Fruit fly (Drosophila melanogaster) whole organism, wandering third instar larva: ENCODE measurements around the gene CG14326.

Experiments used
- Abd-B ChIP-seq: fragments of >200 bp; optimal IDR thresholded peaks from 2 replicates; lab custom pipeline; 2017; ENCODE audit warnings: missing biosample characterization, missing genetic modification characterization
- CG32264 ChIP-seq: fragments of 200-800 bp; sonication (Bioruptor generic); optimal IDR thresholded peaks from 2 replicates; lab custom pipeline; 2016; ENCODE audit warnings: missing biosample characterization, missing genetic modification characterization
- CrebA ChIP-seq: fragments of 200-800 bp; sonication (Bioruptor generic); optimal IDR thresholded peaks from 2 replicates; lab custom pipeline; 2016; ENCODE audit warnings: missing biosample characterization, mild to moderate bottlenecking, missing genetic modification characterization, borderline replicate concordance
- Dfd ChIP-seq: fragments of >200 bp; optimal IDR thresholded peaks from 2 replicates; lab custom pipeline; 2017; ENCODE audit warnings: missing biosample characterization, missing genetic modification characterization
- Hnf4 ChIP-seq: fragments of 200-800 bp; sonication (Bioruptor generic); optimal IDR thresholded peaks from 2 replicates; lab custom pipeline; 2016; ENCODE audit warnings: missing biosample characterization, mild to moderate bottlenecking, missing genetic modification characterization
- Hr78 ChIP-seq: fragments of >200 bp; optimal IDR thresholded peaks from 2 replicates; lab custom pipeline; 2017; ENCODE audit warnings: missing biosample characterization, missing genetic modification characterization
- Mio ChIP-seq: sonication (Bioruptor generic); optimal IDR thresholded peaks from 2 replicates; lab custom pipeline; 2016; ENCODE audit warnings: missing biosample characterization, missing genetic modification characterization
- N ChIP-seq: fragments of >200 bp; optimal IDR thresholded peaks from 2 replicates; lab custom pipeline; 2018; ENCODE audit warnings: missing biosample characterization, missing external identifiers, missing genetic modification characterization
- Rel ChIP-seq, 2 experiments: fragments of 200-800 bp; sonication (Bioruptor generic) in 1 of 2; optimal IDR thresholded peaks; 2 replicates in 1 of 2; 3 replicates in 1 of 2; lab custom pipeline; 2016 to 2019; ENCODE audit warnings: mild to moderate bottlenecking in 2 of 2, missing biosample characterization in 2 of 2, missing genetic modification characterization in 2 of 2, moderate library complexity in 1 of 2
- Sp1 ChIP-seq: fragments of 200-800 bp; sonication (Bioruptor generic); optimal IDR thresholded peaks from 3 replicates; lab custom pipeline; 2019; ENCODE audit warnings: missing biosample characterization, mild to moderate bottlenecking, missing genetic modification characterization, moderate library complexity
- Vsx2 ChIP-seq: fragments of 200-300, 225-300 bp; sonication (Bioruptor generic); optimal IDR thresholded peaks from 2 replicates; lab custom pipeline; 2018; ENCODE audit warnings: missing biosample characterization, missing genetic modification characterization; ENCODE audit not compliant: partially characterized antibody
- brk ChIP-seq: fragments of 200-800 bp; sonication (Bioruptor generic); optimal IDR thresholded peaks from 2 replicates; lab custom pipeline; 2016; ENCODE audit warnings: missing biosample characterization, mild to moderate bottlenecking, missing genetic modification characterization
- dl ChIP-seq, 2 experiments: fragments of 175-275, 200-275 bp in 1 of 2; fragments of 200-275 bp in 1 of 2; sonication (Bioruptor generic); optimal IDR thresholded peaks; lab custom pipeline; 2018; ENCODE audit warnings: mild to moderate bottlenecking in 2 of 2, missing biosample characterization in 2 of 2, missing genetic modification characterization in 2 of 2, moderate library complexity in 2 of 2; ENCODE audit not compliant: partially characterized antibody in 2 of 2, insufficient read depth in 1 of 2
- dsf ChIP-seq: sonication (Bioruptor generic); optimal IDR thresholded peaks from 2 replicates; lab custom pipeline; 2016; ENCODE audit warnings: missing biosample characterization, missing genetic modification characterization, borderline replicate concordance
- ey ChIP-seq: fragments of 200-800 bp; sonication (Bioruptor generic); optimal IDR thresholded peaks from 2 replicates; lab custom pipeline; 2016; ENCODE audit warnings: missing biosample characterization, missing genetic modification characterization
- foxo ChIP-seq, 2 experiments: fragments of 200-800 bp; sonication (Bioruptor generic); optimal IDR thresholded peaks; 2 replicates in 1 of 2; 3 replicates in 1 of 2; lab custom pipeline; 2016 to 2017; ENCODE audit warnings: missing biosample characterization in 2 of 2, missing genetic modification characterization in 2 of 2
- fru ChIP-seq: fragments of 200-800 bp; sonication (Bioruptor generic); optimal IDR thresholded peaks from 3 replicates; lab custom pipeline; 2016; ENCODE audit warnings: missing biosample characterization, mild to moderate bottlenecking, missing genetic modification characterization
- jim ChIP-seq: fragments of 175-275, 200-325 bp; sonication (Bioruptor generic); optimal IDR thresholded peaks from 2 replicates; lab custom pipeline; 2016; ENCODE audit warnings: missing biosample characterization, mild to moderate bottlenecking, missing genetic modification characterization
- lola ChIP-seq: fragments of >200 bp; optimal IDR thresholded peaks from 2 replicates; lab custom pipeline; 2017; ENCODE audit warnings: missing biosample characterization, missing genetic modification characterization
- rgr ChIP-seq: fragments of 200-800 bp; sonication (Bioruptor generic); optimal IDR thresholded peaks from 3 replicates; lab custom pipeline; 2016; ENCODE audit warnings: missing biosample characterization, mild to moderate bottlenecking, missing genetic modification characterization
- sage ChIP-seq: fragments of 200-800 bp; sonication (Bioruptor generic); optimal IDR thresholded peaks from 2 replicates; lab custom pipeline; 2016; ENCODE audit warnings: missing biosample characterization, mild to moderate bottlenecking, missing genetic modification characterization
- usp ChIP-seq: fragments of >200 bp; optimal IDR thresholded peaks from 2 replicates; lab custom pipeline; 2017; ENCODE audit warnings: missing biosample characterization, missing genetic modification characterization
- woc ChIP-seq: sonication (Bioruptor generic); optimal IDR thresholded peaks from 2 replicates; lab custom pipeline; 2016; ENCODE audit warnings: missing biosample characterization, mild to moderate bottlenecking, missing genetic modification characterization

The CG14326 gene

DNA sequence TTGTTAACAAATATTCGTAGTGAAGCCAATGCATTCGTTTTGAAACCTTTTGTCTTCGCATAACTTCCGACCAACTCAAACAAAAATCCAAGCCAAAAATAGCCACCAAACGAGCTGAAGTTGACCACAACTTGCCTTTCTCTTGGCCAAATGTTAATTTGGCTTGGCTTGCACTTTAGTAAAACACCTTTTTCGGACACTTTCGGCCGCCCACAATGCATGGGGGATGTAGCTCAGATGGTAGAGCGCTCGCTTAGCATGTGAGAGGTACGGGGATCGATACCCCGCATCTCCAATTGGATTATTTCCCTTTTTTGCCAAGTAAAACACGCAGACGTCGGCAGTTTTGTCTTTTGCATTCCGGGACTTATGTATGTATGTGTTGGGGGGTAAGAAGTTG, 38.0 kb downstream of the CG14326 start:
- TF ChIP-seq CrebA (GFP tag; lab: Kevin White, UChicago) (no peak), Sp1 (GFP tag; lab: Kevin White, UChicago) (no peak), jim (GFP tag; lab: Kevin White, UChicago) (no peak), foxo (GFP tag; optimal IDR thresholded peaks at IDR 0.05; lab: Kevin White, UChicago) (no peak), woc (GFP tag; lab: Kevin White, UChicago) (no peak), CG32264 (no peak), lola (GFP tag; lab: Kevin White, UChicago) (no peak)

DNA sequence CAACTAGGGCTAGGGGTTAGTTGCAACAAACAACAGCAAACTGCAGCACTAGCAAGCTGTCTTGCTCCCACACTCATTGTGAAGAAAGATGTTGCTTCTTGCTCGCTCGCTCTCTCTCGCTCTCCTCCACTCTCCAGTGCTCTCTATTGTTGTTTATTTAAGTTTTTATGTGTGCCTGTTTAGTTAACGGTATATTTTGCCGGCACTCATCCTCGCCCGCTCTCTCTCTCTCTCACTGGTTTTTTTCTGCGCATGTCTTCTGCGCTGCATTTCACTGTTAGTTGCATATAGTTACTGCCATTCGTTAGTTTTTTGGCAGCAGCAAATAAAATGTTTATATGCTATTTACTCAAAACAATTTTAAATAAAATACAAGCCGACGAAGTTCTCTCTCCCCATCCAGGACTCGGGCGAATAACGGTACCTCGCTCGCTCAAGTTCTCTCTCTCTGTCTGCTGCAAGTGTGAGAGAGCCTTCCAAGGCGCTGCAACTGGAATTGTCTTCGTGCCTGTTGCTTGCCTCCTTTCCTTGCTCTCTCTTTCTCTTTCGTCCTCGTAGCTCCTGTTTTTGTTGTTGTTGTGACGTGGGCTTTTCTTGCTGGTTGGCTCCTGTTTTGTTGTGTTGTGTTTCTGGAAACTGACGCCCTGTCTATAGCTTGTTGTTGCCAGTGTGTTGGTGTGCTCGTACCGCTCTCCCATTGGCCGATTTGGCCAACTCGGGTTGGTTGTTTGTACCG, 47.3 kb downstream of the CG14326 start:
- TF ChIP-seq Vsx2 (GFP tag; lab: Kevin White, UChicago): no peak
- peak in 1 of 2 experiments; percentile 14 for TF ChIP-seq dl (GFP tag; optimal IDR thresholded peaks at IDR 0.05; lab: Kevin White, UChicago; ENCODE audit: insufficient read depth in 1 of 2, partially characterized antibody in 2 of 2)
- TF ChIP-seq woc (GFP tag; lab: Kevin White, UChicago): no peak
- TF ChIP-seq, all 38 proteins: peak for 1

dm6 chr3R:17666797-17667156, 47.9 kb downstream of the CG14326 start:
- TF ChIP-seq sage (GFP tag; lab: Kevin White, UChicago) (no peak), dsf (GFP tag; lab: Kevin White, UChicago) (no peak), lola (GFP tag; lab: Kevin White, UChicago) (no peak), usp (GFP tag; lab: Kevin White, UChicago) (no peak), Sp1 (GFP tag; lab: Kevin White, UChicago) (no peak)

DNA sequence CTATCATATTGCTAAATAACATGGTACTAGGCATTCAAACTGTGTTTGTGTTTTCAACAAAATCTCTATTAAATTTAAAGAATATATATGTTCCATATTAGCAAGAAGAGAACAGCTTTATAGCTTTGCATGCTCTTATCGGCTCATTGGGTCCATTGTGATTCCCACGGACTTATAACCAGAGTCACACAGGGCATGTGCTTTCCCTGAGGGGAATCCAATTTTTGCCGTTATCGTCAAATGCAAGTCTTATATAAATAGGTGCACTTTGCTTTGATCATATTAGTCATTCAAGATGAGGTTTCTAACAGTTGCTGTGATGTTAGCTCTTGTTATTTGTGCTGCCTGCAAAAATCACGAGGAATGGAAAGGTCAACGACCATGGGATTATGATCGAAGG, 48.4 kb downstream of the CG14326 start, which contains the start of gene CG45045:
TSS of gene CG45045 (plus strand) at position 294 of the 400 bp plus-strand sequence.
- TF ChIP-seq Hnf4 (GFP tag; lab: Kevin White, UChicago): peak; percentile 11
- TF ChIP-seq Rel (GFP tag; optimal IDR thresholded peaks at IDR 0.05; lab: Kevin White, UChicago): no peak
- TF ChIP-seq Rel (tag; optimal IDR thresholded peaks at IDR 0.05; lab: Kevin White, UChicago): peak; percentile 100
- no peak for TF ChIP-seq ey (GFP tag; lab: Kevin White, UChicago)

dm6 chr3R:17667987-17668386, 49.1 kb downstream of the CG14326 start:
- TF ChIP-seq woc (GFP tag; lab: Kevin White, UChicago) (no peak), Abd-B (GFP tag; lab: Kevin White, UChicago) (no peak), N (GFP tag; lab: Kevin White, UChicago) (no peak), brk (GFP tag; lab: Kevin White, UChicago) (no peak), fru (GFP tag; lab: Kevin White, UChicago) (no peak), dl (GFP tag; optimal IDR thresholded peaks at IDR 0.05; lab: Kevin White, UChicago; ENCODE audit: insufficient read depth in 1 of 2, partially characterized antibody in 2 of 2) (no peak), Dfd (no peak), foxo (GFP tag; optimal IDR thresholded peaks at IDR 0.05; lab: Kevin White, UChicago) (no peak), Hr78 (no peak), rgr (no peak), Mio (GFP tag; lab: Kevin White, UChicago) (no peak)
- TF ChIP-seq, all 38 proteins: peak for 0
